Fruit fly (Drosophila melanogaster) whole organism, adult: ENCODE measurements around the gene REPTOR.
A peak's percentile ranks its signal among the peaks of the same experiment; 100 is the strongest.

Experiments
- CG11617 ChIP-seq: fragments of 200-800 bp; sonication (Bioruptor generic); optimal IDR thresholded peaks from 2 replicates; lab custom pipeline; 2017; ENCODE audit warnings: mild to moderate bottlenecking, missing biosample characterization, missing genetic modification reagents, missing genetic modification characterization
- CG12768 ChIP-seq: fragments of 200-800 bp; sonication (Bioruptor generic); optimal IDR thresholded peaks from 2 replicates; lab custom pipeline; 2017; ENCODE audit warnings: missing biosample characterization, missing genetic modification characterization, mild to moderate bottlenecking, moderate library complexity, missing genetic modification reagents
- CG14711 ChIP-seq: fragments of 200-800 bp; sonication (Bioruptor generic); optimal IDR thresholded peaks from 2 replicates; lab custom pipeline; 2018; ENCODE audit warnings: missing biosample characterization, mild to moderate bottlenecking, missing genetic modification characterization, moderate library complexity
- CG1620 ChIP-seq: fragments of 200-800 bp; sonication (Bioruptor generic); optimal IDR thresholded peaks from 2 replicates; lab custom pipeline; 2016; ENCODE audit warnings: missing biosample characterization, missing genetic modification characterization
- CG33017 ChIP-seq: fragments of 200-800 bp; sonication (Bioruptor generic); optimal IDR thresholded peaks from 2 replicates; lab custom pipeline; 2018; ENCODE audit warnings: missing biosample characterization, mild to moderate bottlenecking, missing genetic modification characterization, moderate library complexity
- CG5204 ChIP-seq: fragments of 200-800 bp; sonication (Bioruptor generic); optimal IDR thresholded peaks from 2 replicates; lab custom pipeline; 2016; ENCODE audit warnings: missing biosample characterization, missing genetic modification characterization
- CG7045 ChIP-seq: fragments of 200-800 bp; sonication (Bioruptor generic); optimal IDR thresholded peaks from 2 replicates; lab custom pipeline; 2017; ENCODE audit warnings: missing biosample characterization, mild to moderate bottlenecking, missing genetic modification characterization
- CG7101 ChIP-seq: fragments of 200-800 bp; sonication (Bioruptor generic); optimal IDR thresholded peaks from 2 replicates; lab custom pipeline; 2018; ENCODE audit warnings: missing biosample characterization, mild to moderate bottlenecking, missing genetic modification characterization, moderate library complexity
- Clk ChIP-seq: fragments of 200-800 bp; sonication (Bioruptor generic); optimal IDR thresholded peaks from 2 replicates; lab custom pipeline; 2017; ENCODE audit warnings: missing biosample characterization, missing genetic modification characterization
- Crg-1 ChIP-seq: fragments of 200-800 bp; sonication (Bioruptor generic); optimal IDR thresholded peaks from 2 replicates; lab custom pipeline; 2016; ENCODE audit warnings: missing biosample characterization, missing genetic modification characterization
- Hr96 ChIP-seq: fragments of 200-800 bp; sonication (Bioruptor generic); optimal IDR thresholded peaks from 2 replicates; lab custom pipeline; 2016; ENCODE audit warnings: missing biosample characterization, missing genetic modification characterization
- Mnt ChIP-seq: fragments of 200-800 bp; sonication (Bioruptor generic); optimal IDR thresholded peaks from 2 replicates; lab custom pipeline; 2016; ENCODE audit warnings: missing biosample characterization, mild to moderate bottlenecking, missing genetic modification characterization
- bab1 ChIP-seq: fragments of 200-800 bp; sonication (Bioruptor generic); optimal IDR thresholded peaks from 3 replicates; lab custom pipeline; 2019; ENCODE audit warnings: missing biosample characterization, mild to moderate bottlenecking, missing genetic modification characterization, moderate library complexity
- cic ChIP-seq: fragments of 200-800 bp; sonication (Bioruptor generic); optimal IDR thresholded peaks from 2 replicates; lab custom pipeline; 2017; ENCODE audit warnings: missing biosample characterization, mild to moderate bottlenecking, missing genetic modification characterization, moderate library complexity
- cnc ChIP-seq, 2 experiments: fragments of >200 bp; optimal IDR thresholded peaks; 2 replicates each; lab custom pipeline; 2017
- kay ChIP-seq: fragments of 200-800 bp; sonication (Bioruptor generic); peaks from one replicate; lab custom pipeline; 2016; ENCODE audit warnings: missing biosample characterization, missing genetic modification characterization, borderline replicate concordance
- ovo ChIP-seq: fragments of 200-800 bp; sonication (Bioruptor generic); optimal IDR thresholded peaks from 2 replicates; lab custom pipeline; 2016; ENCODE audit warnings: missing biosample characterization, missing genetic modification characterization
- pad ChIP-seq: fragments of 200-800 bp; sonication (Bioruptor generic); optimal IDR thresholded peaks from 3 replicates; lab custom pipeline; 2017; ENCODE audit warnings: missing biosample characterization, missing genetic modification characterization, mild to moderate bottlenecking, moderate library complexity, missing genetic modification reagents
- tj ChIP-seq: fragments of 200-800 bp; sonication (Bioruptor generic); optimal IDR thresholded peaks from 3 replicates; lab custom pipeline; 2017; ENCODE audit warnings: missing biosample characterization, mild to moderate bottlenecking, missing genetic modification characterization, moderate library complexity
- toe ChIP-seq: fragments of 200-800 bp; sonication (Bioruptor generic); optimal IDR thresholded peaks from 2 replicates; lab custom pipeline; 2016; ENCODE audit warnings: missing biosample characterization, missing genetic modification characterization

REPTOR gene

dm6 chr3R:24543676-24544277, 38.9 kb downstream of the REPTOR start, which contains the start of gene Cftr:
Gene Cftr, minus strand, starts transcription at chr3R:24543914.
- TF ChIP-seq bab1 (peak; percentile 67), CG1620 (GFP tag; lab: Kevin White, UChicago) (peak; percentile 89), Mnt (GFP tag; lab: Kevin White, UChicago) (peak; percentile 98), CG11617 (GFP tag; lab: Kevin White, UChicago) (peak; percentile 57), ovo (GFP tag; lab: Kevin White, UChicago) (peak; percentile 37), Hr96 (GFP tag; lab: Kevin White, UChicago) (peak; percentile 68), CG5204 (GFP tag; lab: Kevin White, UChicago) (peak; percentile 61), CG14711 (tag; lab: Kevin White, UChicago) (peak; percentile 66), toe (GFP tag; lab: Kevin White, UChicago) (peak; percentile 79), CG7101 (tag; lab: Kevin White, UChicago) (peak; percentile 77), tj (GFP tag; lab: Kevin White, UChicago) (peak; percentile 87), CG33017 (peak; percentile 69), cic (GFP tag; lab: Kevin White, UChicago) (peak; percentile 74), cnc (optimal IDR thresholded peaks at IDR 0.05; lab: Kevin White, UChicago) (peak; percentile 96), CG7045 (GFP tag; lab: Kevin White, UChicago) (peak; percentile 68), CG12768 (GFP tag; lab: Kevin White, UChicago) (peak; percentile 80), Crg-1 (GFP tag; lab: Kevin White, UChicago) (peak; percentile 86), kay (GFP tag; lab: Kevin White, UChicago) (peak; percentile 94), pad (GFP tag; lab: Kevin White, UChicago) (peak; percentile 92), Clk (GFP tag; lab: Kevin White, UChicago) (peak; percentile 37)

DNA sequence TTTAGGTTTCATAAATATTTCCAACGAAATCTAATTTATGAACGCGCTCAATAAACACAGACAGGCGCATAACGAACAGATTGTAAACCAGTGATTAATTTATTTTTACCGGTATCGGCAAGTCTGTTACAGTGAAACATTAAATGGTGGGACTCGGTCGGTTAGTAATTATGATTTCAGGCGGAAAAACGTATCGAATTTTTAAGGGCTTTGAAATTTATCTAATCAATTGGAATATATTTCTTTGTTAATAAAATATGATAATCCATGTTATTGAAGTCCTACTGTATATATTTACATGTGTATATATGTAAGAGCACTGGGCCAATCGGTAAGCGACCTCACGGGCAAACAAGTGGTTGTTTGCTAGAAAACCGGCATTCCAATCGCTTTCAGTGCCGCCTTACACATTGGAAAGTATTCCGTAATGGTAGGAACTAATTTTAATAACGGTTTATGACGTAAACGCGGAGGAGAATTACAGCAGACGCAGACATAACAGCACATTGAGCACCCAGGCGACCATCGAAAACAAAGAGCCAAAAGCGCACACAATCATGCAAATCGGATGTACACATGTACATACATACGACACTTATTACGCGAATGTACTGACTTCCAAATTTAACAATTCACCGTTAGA, 39.5 kb downstream of the REPTOR start:
- TF ChIP-seq Hr96 (GFP tag; lab: Kevin White, UChicago) (peak; percentile 89), CG11617 (GFP tag; lab: Kevin White, UChicago) (peak; percentile 85), CG5204 (GFP tag; lab: Kevin White, UChicago) (peak; percentile 94), CG1620 (GFP tag; lab: Kevin White, UChicago) (peak; percentile 91), CG33017 (peak; percentile 95), Mnt (GFP tag; lab: Kevin White, UChicago) (no peak), pad (GFP tag; lab: Kevin White, UChicago) (peak; percentile 97), cnc (optimal IDR thresholded peaks at IDR 0.05; lab: Kevin White, UChicago) (no peak), Clk (GFP tag; lab: Kevin White, UChicago) (peak; percentile 63), Crg-1 (GFP tag; lab: Kevin White, UChicago) (peak; percentile 90), cic (GFP tag; lab: Kevin White, UChicago) (peak; percentile 72), CG7101 (tag; lab: Kevin White, UChicago) (peak; percentile 94), CG7045 (GFP tag; lab: Kevin White, UChicago) (peak; percentile 86), kay (GFP tag; lab: Kevin White, UChicago) (peak; percentile 94), CG14711 (tag; lab: Kevin White, UChicago) (peak; percentile 82), toe (GFP tag; lab: Kevin White, UChicago) (peak; percentile 86), CG12768 (GFP tag; lab: Kevin White, UChicago) (peak; percentile 86), tj (GFP tag; lab: Kevin White, UChicago) (peak; percentile 44), ovo (GFP tag; lab: Kevin White, UChicago) (peak; percentile 70), bab1 (peak; percentile 48)

DNA sequence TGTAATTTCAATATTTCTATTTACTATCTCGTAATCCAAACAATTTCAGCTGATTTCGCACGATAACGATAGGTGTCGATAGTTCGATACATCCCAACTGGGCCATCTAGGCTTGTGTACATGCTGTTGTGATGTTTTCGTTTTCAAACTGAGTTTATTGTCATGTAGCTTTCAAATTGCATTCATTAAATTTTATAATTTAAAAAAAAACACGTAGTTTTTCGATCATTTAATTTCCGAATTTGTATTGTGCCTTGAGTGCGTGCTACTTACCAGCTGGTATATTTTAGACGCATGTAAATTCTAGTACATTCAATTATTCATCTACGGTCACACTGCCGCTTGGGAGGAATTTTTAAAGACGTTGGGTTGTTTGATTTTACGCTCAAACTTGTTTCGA, 52.3 kb downstream of the REPTOR start, which contains the start of the genes CG13623 and ana1:
CG13623 (minus strand) TSS at position 231 of the 400 bp plus-strand sequence.
ana1 (plus strand) TSS at position 249 of the 400 bp plus-strand sequence.
- TF ChIP-seq Clk (GFP tag; lab: Kevin White, UChicago) (no peak), bab1 (peak; percentile 29), CG14711 (tag; lab: Kevin White, UChicago) (no peak), toe (GFP tag; lab: Kevin White, UChicago) (peak; percentile 19), Mnt (GFP tag; lab: Kevin White, UChicago) (peak; percentile 44), CG1620 (GFP tag; lab: Kevin White, UChicago) (no peak)

- TF ChIP-seq CG11617 (GFP tag; lab: Kevin White, UChicago) (no peak), bab1 (peak; percentile 1)
These were observed 54.8 kb downstream of the REPTOR start, which contains the start of gene CG6607 for dm6 chr3R:24527845-24528244. Gene CG6607, plus strand, starts transcription at chr3R:24528047.

dm6 chr3R:24525983-24526661, 56.5 kb downstream of the REPTOR start:
- TF ChIP-seq cnc (optimal IDR thresholded peaks at IDR 0.05; lab: Kevin White, UChicago) (no peak), toe (GFP tag; lab: Kevin White, UChicago) (no peak), kay (GFP tag; lab: Kevin White, UChicago) (no peak), CG11617 (GFP tag; lab: Kevin White, UChicago) (no peak), CG33017 (no peak), Hr96 (GFP tag; lab: Kevin White, UChicago) (no peak)
